Worm (Caenorhabditis elegans): ENCODE measurements around the gene clec-37.

DNA sequence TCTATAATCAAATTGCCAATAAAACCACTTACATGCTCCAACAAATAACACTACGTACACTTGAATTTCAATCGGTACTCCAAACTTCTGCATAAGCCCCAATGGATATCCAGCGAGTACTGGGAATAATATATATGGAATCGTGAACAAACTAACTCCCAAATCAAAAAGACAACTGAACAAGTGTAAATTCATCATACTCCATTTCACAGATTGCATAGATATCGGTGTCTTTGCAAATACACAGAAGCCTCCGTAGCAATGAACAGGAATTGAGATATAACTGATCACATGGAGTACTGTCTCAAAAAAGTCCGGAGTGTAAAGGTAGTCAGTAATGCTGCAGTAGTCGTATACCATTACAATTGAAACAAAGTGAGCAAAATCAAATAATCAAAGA is 22.5 kb downstream of the clec-37 start, which contains the start of gene srh-214:
- TF ChIP-seq med-1 (GFP tag; optimal IDR thresholded peaks at IDR 0.05; ENCODE audit: insufficient read depth) (no peak), klf-2 (GFP tag; conservative IDR thresholded peaks at IDR 0.05) (no peak), flt-1 (GFP tag; IDR thresholded peaks at IDR 0.05) (no peak)

Data from whole organism, midembryonic.